Worm (Caenorhabditis elegans) whole organism, L2 larva: ENCODE measurements around the gene K10D11.7.

ENCODE experiments used
- C34F6.9 ChIP-seq: fragments of 150-350 bp; optimal IDR thresholded peaks from 2 replicates; lab custom pipeline; 2014; ENCODE audit warnings: missing biosample characterization, missing genetic modification characterization
- F13H6.1 ChIP-seq: sonication (generic microtip); optimal IDR thresholded peaks from 2 replicates; lab custom pipeline; 2016; ENCODE audit warnings: missing genetic modification characterization, missing compliant biosample characterization
- R02D3.7 ChIP-seq: fragments of 150-350 bp; optimal IDR thresholded peaks from 2 replicates; lab custom pipeline; 2014; ENCODE audit warnings: missing biosample characterization, missing genetic modification characterization
- ZK546.5 ChIP-seq: sonication (generic microtip); optimal IDR thresholded peaks from 2 replicates; lab custom pipeline; 2017; ENCODE audit warnings: missing biosample characterization, missing genetic modification characterization
- alr-1 ChIP-seq: fragments of 150-350 bp; optimal IDR thresholded peaks from 2 replicates; lab custom pipeline; 2014; ENCODE audit warnings: missing biosample characterization, missing genetic modification characterization
- aly-2 ChIP-seq: fragments of 150-350 bp; optimal IDR thresholded peaks from 2 replicates; lab custom pipeline; 2014; ENCODE audit warnings: missing biosample characterization, missing genetic modification characterization
- ama-1 ChIP-seq: fragments of 150-350 bp; optimal IDR thresholded peaks from 2 replicates; lab custom pipeline; 2018; ENCODE audit warnings: inconsistent platforms
- blmp-1 ChIP-seq: sonication (generic microtip); optimal IDR thresholded peaks from 2 replicates; lab custom pipeline; 2017; ENCODE audit warnings: missing genetic modification characterization, mild to moderate bottlenecking, missing compliant biosample characterization, antibody characterized with exemption, moderate library complexity; ENCODE audit not compliant: insufficient read depth
- ceh-16 ChIP-seq: fragments of 150-350 bp; optimal IDR thresholded peaks from 2 replicates; lab custom pipeline; 2014; ENCODE audit warnings: missing biosample characterization, missing genetic modification characterization
- ceh-82 ChIP-seq: fragments of 150-350 bp; optimal IDR thresholded peaks from 2 replicates; lab custom pipeline; 2014; ENCODE audit warnings: missing biosample characterization, missing genetic modification characterization
- crh-2 ChIP-seq: sonication (generic microtip); optimal IDR thresholded peaks from 2 replicates; lab custom pipeline; 2017; ENCODE audit warnings: missing biosample characterization, missing genetic modification characterization
- egl-27 ChIP-seq: sonication (generic microtip); optimal IDR thresholded peaks from 3 replicates; lab custom pipeline; 2017; ENCODE audit warnings: missing biosample characterization, missing genetic modification reagents, missing genetic modification characterization
- elt-1 ChIP-seq: fragments of 150-350 bp; optimal IDR thresholded peaks from 2 replicates; lab custom pipeline; 2014; ENCODE audit warnings: missing biosample characterization, missing genetic modification characterization
- elt-3 ChIP-seq: sonication (generic microtip); optimal IDR thresholded peaks from 2 replicates; lab custom pipeline; 2017; ENCODE audit warnings: missing biosample characterization, missing genetic modification characterization
- fos-1 ChIP-seq: fragments of 150-350 bp; optimal IDR thresholded peaks from 2 replicates; lab custom pipeline; 2014; ENCODE audit warnings: missing biosample characterization, missing genetic modification characterization
- gmeb-1 ChIP-seq: fragments of 150-350 bp; optimal IDR thresholded peaks from 2 replicates; lab custom pipeline; 2014; ENCODE audit warnings: missing biosample characterization, missing genetic modification characterization
- lin-11 ChIP-seq: fragments of 150-350 bp; sonication (generic microtip); optimal IDR thresholded peaks from 2 replicates; lab custom pipeline; 2014; ENCODE audit warnings: missing biosample characterization, missing genetic modification characterization, inconsistent platforms, mixed read lengths
- lin-39 ChIP-seq: fragments of 150-350 bp; optimal IDR thresholded peaks from 2 replicates; lab custom pipeline; 2014; ENCODE audit warnings: missing biosample characterization, missing genetic modification reagents, missing genetic modification characterization
- mab-5 ChIP-seq: fragments of 150-350 bp; optimal IDR thresholded peaks from 2 replicates; lab custom pipeline; 2014; ENCODE audit warnings: missing biosample characterization, missing genetic modification characterization
- mbf-1 ChIP-seq: sonication (generic microtip); optimal IDR thresholded peaks from 2 replicates; lab custom pipeline; 2017; ENCODE audit warnings: missing biosample characterization, missing genetic modification characterization
- mdl-1 ChIP-seq, 2 experiments: fragments of 150-350 bp in 1 of 2; sonication (generic microtip) in 1 of 2; optimal IDR thresholded peaks; 2 replicates each; lab custom pipeline; 2017; ENCODE audit warnings: missing biosample characterization in 2 of 2, missing genetic modification characterization in 2 of 2
- nhr-10 ChIP-seq: sonication (generic microtip); optimal IDR thresholded peaks from 2 replicates; lab custom pipeline; 2017; ENCODE audit warnings: missing biosample characterization, missing genetic modification characterization
- nhr-11 ChIP-seq: fragments of 150-350 bp; optimal IDR thresholded peaks from 2 replicates; lab custom pipeline; 2014; ENCODE audit warnings: missing biosample characterization, missing genetic modification characterization
- nhr-12 ChIP-seq: fragments of 150-350 bp; optimal IDR thresholded peaks from 2 replicates; lab custom pipeline; 2014; ENCODE audit warnings: missing biosample characterization, missing genetic modification characterization
- nhr-129 ChIP-seq: fragments of 150-350 bp; optimal IDR thresholded peaks from 2 replicates; lab custom pipeline; 2014; ENCODE audit warnings: missing biosample characterization, missing genetic modification characterization
- nhr-21 ChIP-seq: fragments of 150-350 bp; optimal IDR thresholded peaks from 2 replicates; lab custom pipeline; 2014; ENCODE audit warnings: missing biosample characterization, missing genetic modification characterization
- nhr-23 ChIP-seq: fragments of 150-350 bp; optimal IDR thresholded peaks from 2 replicates; lab custom pipeline; 2014; ENCODE audit warnings: missing biosample characterization, missing genetic modification reagents, missing genetic modification characterization
- nhr-237 ChIP-seq: fragments of 150-350 bp; optimal IDR thresholded peaks from 2 replicates; lab custom pipeline; 2014; ENCODE audit warnings: missing biosample characterization, missing genetic modification characterization
- nhr-25 ChIP-seq: fragments of 150-350 bp; sonication (generic microtip); optimal IDR thresholded peaks from 3 replicates; lab custom pipeline; 2014; ENCODE audit warnings: missing biosample characterization, missing genetic modification characterization
- nhr-6 ChIP-seq: fragments of 150-350 bp; optimal IDR thresholded peaks from 2 replicates; lab custom pipeline; 2014; ENCODE audit warnings: missing biosample characterization, missing genetic modification characterization
- nhr-77 ChIP-seq: fragments of 150-350 bp; optimal IDR thresholded peaks from 2 replicates; lab custom pipeline; 2014; ENCODE audit warnings: missing biosample characterization, missing genetic modification characterization
- peb-1 ChIP-seq: fragments of 150-350 bp; optimal IDR thresholded peaks from 2 replicates; lab custom pipeline; 2014; ENCODE audit warnings: missing biosample characterization, missing genetic modification characterization
- sem-4 ChIP-seq: fragments of 150-350 bp; optimal IDR thresholded peaks from 2 replicates; lab custom pipeline; 2014; ENCODE audit warnings: missing biosample characterization, missing genetic modification reagents, missing genetic modification characterization
- skn-1 ChIP-seq: sonication (generic microtip); optimal IDR thresholded peaks from 2 replicates; lab custom pipeline; 2017; ENCODE audit warnings: missing biosample characterization, missing genetic modification characterization
- sma-3 ChIP-seq: sonication (generic microtip); optimal IDR thresholded peaks from 2 replicates; lab custom pipeline; 2016; ENCODE audit warnings: missing genetic modification reagents, missing genetic modification characterization, missing compliant biosample characterization
- sma-9 ChIP-seq, 2 experiments: fragments of 150-350 bp in 1 of 2; sonication (generic microtip) in 1 of 2; optimal IDR thresholded peaks; 2 replicates each; lab custom pipeline; 2014 to 2016; ENCODE audit warnings: missing genetic modification characterization in 2 of 2, mild to moderate bottlenecking in 1 of 2, missing biosample characterization in 1 of 2, missing compliant biosample characterization in 1 of 2, missing genetic modification reagents in 1 of 2, moderate library complexity in 1 of 2
- snpc-4 ChIP-seq: fragments of 150-350 bp; optimal IDR thresholded peaks from 2 replicates; lab custom pipeline; 2014; ENCODE audit warnings: missing biosample characterization, missing genetic modification characterization
- unc-39 ChIP-seq: fragments of 150-350 bp; optimal IDR thresholded peaks from 2 replicates; lab custom pipeline; 2014; ENCODE audit warnings: missing biosample characterization, missing genetic modification characterization
- unc-55 ChIP-seq: fragments of 150-350 bp; sonication (generic microtip); optimal IDR thresholded peaks from 3 replicates; lab custom pipeline; 2014; ENCODE audit warnings: missing biosample characterization, missing genetic modification reagents, missing genetic modification characterization
- unc-62 ChIP-seq: fragments of 150-350 bp; optimal IDR thresholded peaks from 2 replicates; lab custom pipeline; 2014; ENCODE audit warnings: missing biosample characterization, missing genetic modification reagents, missing genetic modification characterization
- zag-1 ChIP-seq: fragments of 150-350 bp; optimal IDR thresholded peaks from 2 replicates; lab custom pipeline; 2014; ENCODE audit warnings: missing biosample characterization, missing genetic modification characterization
- ztf-1 ChIP-seq: fragments of 200-800 bp; sonication (Bioruptor generic); conservative IDR thresholded peaks from 2 replicates; pipeline ENCODE4 v1.3.6; 2022; ENCODE audit warnings: missing genetic modification characterization, missing compliant biosample characterization
- ztf-11 ChIP-seq: sonication (generic microtip); optimal IDR thresholded peaks from 2 replicates; lab custom pipeline; 2017; ENCODE audit warnings: missing biosample characterization, missing genetic modification characterization
- ztf-4 ChIP-seq: fragments of 150-350 bp; optimal IDR thresholded peaks from 2 replicates; lab custom pipeline; 2014; ENCODE audit warnings: missing biosample characterization, missing genetic modification characterization

The K10D11.7 gene

ce11 chrIV:13022892-13023291, 27.1 kb upstream of the K10D11.7 start:
- TF ChIP-seq mbf-1 (no peak), ztf-1 (GFP tag; lab: Robert Waterston, UW) (no peak), nhr-129 (tag; lab: Kevin White, UChicago) (no peak), lin-11 (tag; lab: Kevin White, UChicago) (no peak), C34F6.9 (tag; lab: Kevin White, UChicago) (no peak), nhr-237 (tag; lab: Kevin White, UChicago) (no peak), nhr-21 (no peak), mdl-1 (tag; optimal IDR thresholded peaks at IDR 0.05; lab: Kevin White, UChicago) (no peak), unc-55 (GFP tag; lab: Kevin White, UChicago) (no peak), aly-2 (no peak), skn-1 (tag; lab: Kevin White, UChicago) (no peak), crh-2 (tag; lab: Kevin White, UChicago) (no peak), mab-5 (tag; lab: Kevin White, UChicago) (no peak)

ce11 chrIV:13021006-13021405, 25.2 kb upstream of the K10D11.7 start:
- TF ChIP-seq ceh-82 (no peak), unc-55 (GFP tag; lab: Kevin White, UChicago) (no peak), crh-2 (tag; lab: Kevin White, UChicago) (peak; percentile 26), fos-1 (no peak), sma-9 (GFP tag; optimal IDR thresholded peaks at IDR 0.05; lab: Kevin White, UChicago) (peak; percentile 24), sma-9 (tag; optimal IDR thresholded peaks at IDR 0.05; lab: Kevin White, UChicago) (no peak)

- TF ChIP-seq F13H6.1 (tag; lab: Kevin White, UChicago) (no peak), lin-11 (tag; lab: Kevin White, UChicago) (no peak), sma-3 (GFP tag; lab: Kevin White, UChicago) (no peak), sem-4 (peak; percentile 34), elt-1 (tag; lab: Kevin White, UChicago) (no peak), snpc-4 (tag; lab: Kevin White, UChicago) (no peak), gmeb-1 (no peak), alr-1 (tag; lab: Kevin White, UChicago) (no peak), zag-1 (peak; percentile 63)
Measured at ce11 chrIV:13016820-13017219, 21.0 kb upstream of the K10D11.7 start.

- no peak for TF ChIP-seq lin-11 (tag; lab: Kevin White, UChicago)
- no peak for TF ChIP-seq unc-62 (GFP tag; lab: Kevin White, UChicago)
- no peak for TF ChIP-seq elt-3 (tag; lab: Kevin White, UChicago)
- TF ChIP-seq nhr-12, result no peak
- no peak for TF ChIP-seq blmp-1 (tag; lab: Kevin White, UChicago)
- TF ChIP-seq R02D3.7 (tag; lab: Kevin White, UChicago), result no peak
- TF ChIP-seq ceh-82, result no peak
- no peak for TF ChIP-seq fos-1
- no peak for TF ChIP-seq skn-1 (tag; lab: Kevin White, UChicago)
- peak; percentile 81 for TF ChIP-seq mab-5 (tag; lab: Kevin White, UChicago)
- TF ChIP-seq ceh-16 (tag; lab: Kevin White, UChicago), result no peak
- TF ChIP-seq ztf-4 (tag; lab: Kevin White, UChicago), result no peak
- no peak for TF ChIP-seq nhr-10 (tag; lab: Kevin White, UChicago)
- no peak for TF ChIP-seq ztf-1 (GFP tag; lab: Robert Waterston, UW)
- no peak for TF ChIP-seq alr-1 (tag; lab: Kevin White, UChicago)
- TF ChIP-seq ZK546.5 (tag; lab: Kevin White, UChicago), result no peak
- TF ChIP-seq mdl-1 (tag; optimal IDR thresholded peaks at IDR 0.05; lab: Kevin White, UChicago), result no peak
- peak; percentile 26 for TF ChIP-seq sma-9 (GFP tag; optimal IDR thresholded peaks at IDR 0.05; lab: Kevin White, UChicago)
- TF ChIP-seq sma-9 (tag; optimal IDR thresholded peaks at IDR 0.05; lab: Kevin White, UChicago), result no peak
- no peak for TF ChIP-seq gmeb-1
- TF ChIP-seq zag-1, result peak; percentile 61
- no peak for TF ChIP-seq mbf-1
- TF ChIP-seq ztf-11 (tag; lab: Kevin White, UChicago), result no peak
- TF ChIP-seq crh-2 (tag; lab: Kevin White, UChicago), result peak; percentile 61
- TF ChIP-seq nhr-237 (tag; lab: Kevin White, UChicago), result no peak
- TF ChIP-seq nhr-21, result no peak
- no peak for TF ChIP-seq ama-1 (lab: Kevin White, UChicago)
- TF ChIP-seq egl-27 (tag; lab: Kevin White, UChicago), result no peak
- TF ChIP-seq snpc-4 (tag; lab: Kevin White, UChicago), result no peak
- TF ChIP-seq nhr-6 (tag; lab: Kevin White, UChicago), result no peak
- peak; percentile 69 for TF ChIP-seq C34F6.9 (tag; lab: Kevin White, UChicago)
- no peak for TF ChIP-seq aly-2
- no peak for TF ChIP-seq nhr-23 (tag; lab: Kevin White, UChicago)
- TF ChIP-seq lin-39 (tag; lab: Kevin White, UChicago), result no peak
- TF ChIP-seq sma-3 (GFP tag; lab: Kevin White, UChicago), result no peak
- TF ChIP-seq unc-39 (tag; lab: Kevin White, UChicago), result no peak
- TF ChIP-seq unc-55 (GFP tag; lab: Kevin White, UChicago), result peak; percentile 33
- no peak for TF ChIP-seq nhr-11 (tag; lab: Kevin White, UChicago)
- TF ChIP-seq nhr-129 (tag; lab: Kevin White, UChicago), result peak; percentile 75
- TF ChIP-seq peb-1, result no peak
- TF ChIP-seq nhr-77 (tag; lab: Kevin White, UChicago), result no peak
- TF ChIP-seq sem-4, result peak; percentile 59
- TF ChIP-seq nhr-25 (tag; lab: Kevin White, UChicago), result no peak
Measured at ce11 chrIV:13015801-13016404, 20.1 kb upstream of the K10D11.7 start.
